Worm (Caenorhabditis elegans) whole organism, L4/young adult: Measurements from ENCODE around the gene lin-12.

Experiments
- dao-5 ChIP-seq: sonication (generic microtip); optimal IDR thresholded peaks from 2 replicates; lab custom pipeline; 2016; ENCODE audit warnings: missing genotype, missing genetic modification characterization, moderate library complexity, missing compliant biosample characterization
- him-1 ChIP-seq: sonication (generic microtip); optimal IDR thresholded peaks from 2 replicates; lab custom pipeline; 2016; ENCODE audit warnings: missing genotype, missing genetic modification reagents, missing genetic modification characterization, missing compliant biosample characterization

ce11 chrIII:9091392-9092291 is 20.4 kb upstream of the lin-12 start, which contains the start of gene glp-1:
- TF ChIP-seq dao-5 (no peak), him-1 (no peak)
